Fruit fly (Drosophila melanogaster): ENCODE data around the gene brm.

Gene brm

dm6 chr3L:16019144-16020006 is 36.7 kb upstream of the brm start:
- peak; percentile 3 for TF ChIP-seq HLH106 (tag; optimal IDR thresholded peaks at IDR 0.05)
- TF ChIP-seq brk (GFP tag; optimal IDR thresholded peaks at IDR 0.05) = no peak
- no peak for TF ChIP-seq lola (GFP tag; optimal IDR thresholded peaks at IDR 0.05)
- peak; percentile 6 for TF ChIP-seq rgr (GFP tag; optimal IDR thresholded peaks at IDR 0.05)
- TF ChIP-seq woc (GFP tag; optimal IDR thresholded peaks at IDR 0.05) = peak; percentile 43
- peak; percentile 40 for TF ChIP-seq Sp1 (GFP tag; optimal IDR thresholded peaks at IDR 0.05)
- TF ChIP-seq Jra (GFP tag; optimal IDR thresholded peaks at IDR 0.05) = no peak
- peak; percentile 11 for TF ChIP-seq dmrt93B (GFP tag; optimal IDR thresholded peaks at IDR 0.05)
- TF ChIP-seq ey (GFP tag; optimal IDR thresholded peaks at IDR 0.05) = peak; percentile 32
- TF ChIP-seq Hnf4 (GFP tag; optimal IDR thresholded peaks at IDR 0.05) = no peak
- peak in 1 of 2 experiments; percentile 41 for TF ChIP-seq foxo (GFP tag; optimal IDR thresholded peaks at IDR 0.05)
- peak; percentile 12 for TF ChIP-seq h (GFP tag; optimal IDR thresholded peaks at IDR 0.05)
- peak; percentile 22 for TF ChIP-seq fru (GFP tag; optimal IDR thresholded peaks at IDR 0.05)
- peak; percentile 69 for TF ChIP-seq Dfd (GFP tag; optimal IDR thresholded peaks at IDR 0.05)
- TF ChIP-seq OdsH (GFP tag; optimal IDR thresholded peaks at IDR 0.05) = peak; percentile 26

DNA sequence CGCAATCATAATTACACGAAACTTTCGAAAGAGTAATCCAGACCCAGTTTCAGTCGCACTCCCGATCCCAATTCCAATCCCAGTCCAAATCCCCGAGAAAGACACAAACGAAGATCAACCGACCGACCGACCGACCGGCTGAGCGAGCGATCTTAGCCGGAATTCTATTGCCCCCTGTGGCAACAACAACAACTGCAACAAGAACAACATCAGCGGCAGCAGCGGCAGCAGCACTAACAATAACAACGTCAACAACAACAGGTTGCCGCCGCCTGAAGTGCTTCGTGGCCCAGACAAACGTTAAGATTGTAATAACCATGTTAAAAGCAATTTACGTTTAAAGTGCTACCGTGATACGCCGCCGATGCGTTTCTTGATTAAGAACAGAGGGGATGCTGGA is 36.1 kb upstream of the brm start:
- TF ChIP-seq CG9705 (GFP tag; optimal IDR thresholded peaks at IDR 0.05) = no peak
- TF ChIP-seq dmrt93B (GFP tag; optimal IDR thresholded peaks at IDR 0.05) = no peak
- TF ChIP-seq dl (GFP tag; optimal IDR thresholded peaks at IDR 0.05; ENCODE audit: insufficient read depth in 1 of 2, partially characterized antibody in 2 of 2) = no peak
- no peak for TF ChIP-seq h (GFP tag; optimal IDR thresholded peaks at IDR 0.05)

DNA sequence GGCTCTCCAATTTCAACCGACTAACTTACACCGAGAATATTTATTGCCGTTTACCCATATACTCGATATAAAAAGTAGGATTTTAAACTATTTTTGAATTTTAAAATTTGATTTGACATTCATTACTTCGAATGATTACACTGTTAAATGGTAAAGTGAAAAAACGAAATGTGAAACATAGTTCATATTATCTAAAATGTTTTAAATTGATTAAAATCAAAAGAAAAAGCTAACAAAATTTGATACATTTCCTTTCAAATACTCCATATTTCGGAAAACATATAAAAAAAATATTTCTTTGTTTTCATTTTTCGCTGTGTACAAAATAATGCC is 35.5 kb upstream of the brm start:
- TF ChIP-seq dl (GFP tag; optimal IDR thresholded peaks at IDR 0.05; ENCODE audit: insufficient read depth in 1 of 2, partially characterized antibody in 2 of 2) = no peak
- peak; percentile 6 for TF ChIP-seq HLH106 (tag; optimal IDR thresholded peaks at IDR 0.05)

DNA sequence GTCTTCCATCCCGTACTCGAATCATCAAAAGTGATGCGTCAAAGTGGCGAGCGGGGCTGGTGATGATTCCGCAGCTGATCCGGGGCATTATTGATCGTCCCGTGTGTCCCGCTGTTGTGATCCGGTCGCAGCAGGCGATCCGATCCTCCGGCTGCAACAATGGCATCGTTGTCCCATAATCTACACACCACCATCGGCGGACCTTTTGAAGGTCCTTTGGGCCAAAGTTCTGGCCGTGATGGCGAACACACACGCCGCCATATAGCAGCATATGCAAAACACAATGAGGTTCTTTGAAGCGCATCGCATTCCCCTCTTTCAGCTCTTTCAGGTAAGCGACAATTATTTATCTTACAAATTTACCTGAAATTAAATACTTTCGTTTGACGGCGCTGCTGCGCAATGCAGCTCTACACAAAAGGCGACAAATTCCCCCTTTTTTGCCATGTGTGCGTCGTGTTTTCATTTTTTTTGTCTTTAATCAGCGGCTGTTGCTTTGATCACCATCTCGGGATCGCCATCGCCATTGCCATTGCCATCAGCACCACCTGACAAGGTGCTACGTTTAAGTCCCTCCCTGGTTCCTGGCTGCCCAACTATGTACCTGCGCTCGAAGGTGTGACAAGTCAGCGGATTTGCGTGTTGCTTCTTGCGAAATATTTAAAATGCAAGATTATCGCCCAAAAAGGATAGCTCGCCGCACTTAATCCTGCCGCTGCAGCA is 35.0 kb upstream of the brm start:
- TF ChIP-seq Sp1 (GFP tag; optimal IDR thresholded peaks at IDR 0.05) (no peak), foxo (GFP tag; optimal IDR thresholded peaks at IDR 0.05) (no peak), Myc (optimal IDR thresholded peaks at IDR 0.05) (no peak), sage (GFP tag; optimal IDR thresholded peaks at IDR 0.05) (no peak), sv (GFP tag; optimal IDR thresholded peaks at IDR 0.05) (no peak), woc (GFP tag; optimal IDR thresholded peaks at IDR 0.05) (no peak), Jra (GFP tag; optimal IDR thresholded peaks at IDR 0.05) (no peak), fru (GFP tag; optimal IDR thresholded peaks at IDR 0.05) (no peak), h (GFP tag; optimal IDR thresholded peaks at IDR 0.05) (no peak), OdsH (GFP tag; optimal IDR thresholded peaks at IDR 0.05) (no peak), brk (GFP tag; optimal IDR thresholded peaks at IDR 0.05) (no peak)

DNA sequence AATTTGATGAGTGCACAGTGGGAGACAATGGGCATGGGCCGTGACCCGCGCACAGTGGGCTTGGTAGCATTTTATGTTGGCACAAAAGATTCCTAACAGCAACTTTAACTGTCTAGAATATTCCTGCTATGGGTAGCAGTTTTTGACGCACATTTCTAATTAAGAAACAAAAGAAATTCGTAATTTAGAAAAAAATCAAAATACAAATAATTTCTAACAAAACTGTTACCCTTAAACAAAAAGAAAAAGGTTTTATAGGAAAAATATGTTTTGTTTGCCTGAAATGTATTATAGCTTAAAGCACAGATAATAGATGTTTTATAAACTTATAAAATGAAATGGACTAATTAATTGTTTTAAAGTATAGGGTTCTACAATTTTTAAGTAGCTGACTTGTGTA is 34.2 kb upstream of the brm start:
- TF ChIP-seq h (GFP tag; optimal IDR thresholded peaks at IDR 0.05) (peak; percentile 29), fru (GFP tag; optimal IDR thresholded peaks at IDR 0.05) (no peak), foxo (GFP tag; optimal IDR thresholded peaks at IDR 0.05) (peak in 1 of 2 experiments; percentile 15), rgr (GFP tag; optimal IDR thresholded peaks at IDR 0.05) (no peak)

- TF ChIP-seq Sp1 (GFP tag; optimal IDR thresholded peaks at IDR 0.05) = peak; percentile 86
- TF ChIP-seq fru (GFP tag; optimal IDR thresholded peaks at IDR 0.05) = peak; percentile 14
- no peak for TF ChIP-seq Hr78 (GFP tag; optimal IDR thresholded peaks at IDR 0.05)
- no peak for TF ChIP-seq dl (GFP tag; optimal IDR thresholded peaks at IDR 0.05; ENCODE audit: insufficient read depth in 1 of 2, partially characterized antibody in 2 of 2)
- peak; percentile 16 for TF ChIP-seq h (GFP tag; optimal IDR thresholded peaks at IDR 0.05)
- no peak for TF ChIP-seq Vsx2 (GFP tag; optimal IDR thresholded peaks at IDR 0.05; ENCODE audit: partially characterized antibody)
- TF ChIP-seq woc (GFP tag; optimal IDR thresholded peaks at IDR 0.05) = peak; percentile 18
- no peak for TF ChIP-seq Dfd (GFP tag; optimal IDR thresholded peaks at IDR 0.05)
- TF ChIP-seq psq (GFP tag; optimal IDR thresholded peaks at IDR 0.05) = peak; percentile 84
- no peak for TF ChIP-seq sage (GFP tag; optimal IDR thresholded peaks at IDR 0.05)
- TF ChIP-seq Rel (GFP tag; optimal IDR thresholded peaks at IDR 0.05) = no peak
- TF ChIP-seq Rel (tag; optimal IDR thresholded peaks at IDR 0.05) = no peak
- TF ChIP-seq foxo (GFP tag; optimal IDR thresholded peaks at IDR 0.05) = peak in 1 of 2 experiments; percentile 66
- TF ChIP-seq N (GFP tag; optimal IDR thresholded peaks at IDR 0.05) = no peak
- no peak for TF ChIP-seq Hnf4 (GFP tag; optimal IDR thresholded peaks at IDR 0.05)
- TF ChIP-seq Dif (GFP tag; optimal IDR thresholded peaks at IDR 0.05; ENCODE audit: partially characterized antibody) = no peak
- peak; percentile 16 for TF ChIP-seq dmrt93B (GFP tag; optimal IDR thresholded peaks at IDR 0.05)
- TF ChIP-seq Jra (GFP tag; optimal IDR thresholded peaks at IDR 0.05) = no peak
- TF ChIP-seq CG32264 (GFP tag; optimal IDR thresholded peaks at IDR 0.05) = no peak
- no peak for TF ChIP-seq CrebA (GFP tag; optimal IDR thresholded peaks at IDR 0.05; ENCODE audit: borderline replicate concordance)
- no peak for TF ChIP-seq GATAd (GFP tag; optimal IDR thresholded peaks at IDR 0.05)
- TF ChIP-seq Hr83 (GFP tag; optimal IDR thresholded peaks at IDR 0.05; ENCODE audit: poor library complexity, severe bottlenecking) = no peak
These were observed 33.4 kb upstream of the brm start for dm6 chr3L:16015765-16016760.
